Worm (Caenorhabditis elegans) whole organism, L4 larva: ENCODE results near the gene Y97E10AR.6.

Source experiments
- R02D3.7 ChIP-seq: fragments of 150-350 bp; sonication (generic microtip); optimal IDR thresholded peaks from 3 replicates; lab custom pipeline; 2014; ENCODE audit warnings: missing biosample characterization, missing genetic modification characterization
- aha-1 ChIP-seq: fragments of 150-350 bp; peaks from one replicate; lab custom pipeline; 2014; ENCODE audit warnings: missing biosample characterization, missing genetic modification characterization
- aly-2 ChIP-seq: sonication (generic microtip); optimal IDR thresholded peaks from 2 replicates; lab custom pipeline; 2018; ENCODE audit warnings: missing biosample characterization, missing genetic modification characterization
- ama-1 ChIP-seq: fragments of 150-350 bp; optimal IDR thresholded peaks from 2 replicates; lab custom pipeline; 2014; ENCODE audit warnings: inconsistent platforms, mixed read lengths
- ceh-62 ChIP-seq: sonication (generic microtip); optimal IDR thresholded peaks from 2 replicates; lab custom pipeline; 2017; ENCODE audit warnings: missing biosample characterization, missing genetic modification characterization
- ces-1 ChIP-seq: fragments of 150-350 bp; sonication (generic microtip); optimal IDR thresholded peaks from 4 replicates; lab custom pipeline; 2014; ENCODE audit warnings: missing biosample characterization, missing genetic modification reagents, missing genetic modification characterization
- fkh-10 ChIP-seq: fragments of 150-350 bp; optimal IDR thresholded peaks from 2 replicates; lab custom pipeline; 2014; ENCODE audit warnings: missing biosample characterization, missing genetic modification reagents, missing genetic modification characterization
- lin-13 ChIP-seq: fragments of 150-350 bp; optimal IDR thresholded peaks from 2 replicates; lab custom pipeline; 2014; ENCODE audit warnings: missing biosample characterization, missing genetic modification reagents, missing genetic modification characterization
- lsy-2 ChIP-seq, 2 experiments: fragments of 150-350 bp in 1 of 2; sonication (generic microtip) in 1 of 2; optimal IDR thresholded peaks; 2 replicates each; lab custom pipeline; 2014 to 2017; ENCODE audit warnings: missing biosample characterization in 2 of 2, missing genetic modification characterization in 2 of 2
- mdl-1 ChIP-seq, 2 experiments: fragments of 150-350 bp in 1 of 2; sonication (generic microtip) in 1 of 2; optimal IDR thresholded peaks; 2 replicates each; lab custom pipeline; 2014 to 2017; ENCODE audit warnings: missing biosample characterization in 2 of 2, missing genetic modification characterization in 2 of 2
- pqm-1 ChIP-seq: sonication (generic microtip); optimal IDR thresholded peaks from 2 replicates; lab custom pipeline; 2017; ENCODE audit warnings: missing biosample characterization, missing genetic modification characterization

DNA sequence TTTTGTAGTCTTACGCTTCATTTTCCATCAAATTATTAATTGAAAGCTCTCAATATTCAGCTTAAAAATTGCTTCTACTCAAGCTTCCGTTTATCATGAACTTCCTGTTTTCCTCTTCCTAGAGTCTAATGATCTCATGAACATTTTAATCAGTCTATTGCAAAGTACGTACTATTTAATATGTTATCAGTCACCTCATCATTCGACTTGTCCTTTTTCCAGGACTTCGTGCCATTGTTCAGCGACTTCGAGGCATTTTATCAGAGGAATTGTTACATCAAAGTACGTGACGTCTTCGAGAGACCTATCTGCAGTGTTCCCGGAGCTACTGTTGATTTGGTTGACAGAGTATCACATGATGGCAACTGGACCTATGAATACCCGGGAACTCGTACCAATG, 6.0 kb upstream of the Y97E10AR.6 start:
- TF ChIP-seq mdl-1 (tag; optimal IDR thresholded peaks at IDR 0.05; lab: Kevin White, UChicago) (no peak), ama-1 (lab: Kevin White, UChicago) (no peak), aly-2 (tag; lab: Kevin White, UChicago) (no peak), R02D3.7 (tag; lab: Kevin White, UChicago) (no peak), ceh-62 (tag; lab: Kevin White, UChicago) (no peak), lin-13 (GFP tag; lab: Kevin White, UChicago) (no peak), fkh-10 (GFP tag; lab: Kevin White, UChicago) (no peak), aha-1 (tag; lab: Kevin White, UChicago) (no peak), ces-1 (GFP tag; lab: Kevin White, UChicago) (no peak), lsy-2 (tag; optimal IDR thresholded peaks at IDR 0.05; lab: Kevin White, UChicago) (no peak), pqm-1 (tag; lab: Kevin White, UChicago) (no peak)
